Worm (Caenorhabditis elegans) whole organism, L4 larva: ENCODE data around the gene Y7A5A.6.

Source experiments
- F44E2.7 ChIP-seq: fragments of 200-800 bp; sonication (Bioruptor generic); IDR thresholded peaks from 2 replicates; pipeline ENCODE4 v2.1.2; 2022; ENCODE audit warnings: missing genetic modification characterization, missing compliant biosample characterization
- F49E8.2 ChIP-seq: sonication (generic microtip); optimal IDR thresholded peaks from 2 replicates; lab custom pipeline; 2016; ENCODE audit warnings: missing compliant biosample characterization, mild to moderate bottlenecking, missing genetic modification characterization, borderline replicate concordance
- ama-1 ChIP-seq: fragments of 150-350 bp; optimal IDR thresholded peaks from 2 replicates; lab custom pipeline; 2014; ENCODE audit warnings: inconsistent platforms, mixed read lengths
- ceh-28 ChIP-seq: fragments of 150-350 bp; optimal IDR thresholded peaks from 2 replicates; lab custom pipeline; 2014; ENCODE audit warnings: missing biosample characterization, missing genetic modification reagents, missing genetic modification characterization
- ceh-44 ChIP-seq: fragments of 200-800 bp; sonication (Bioruptor generic); IDR thresholded peaks from 2 replicates; pipeline ENCODE4 v1.3.6; 2022; ENCODE audit warnings: missing genetic modification reagents, missing genetic modification characterization, missing compliant biosample characterization
- daf-12 ChIP-seq: fragments of 150-350 bp; optimal IDR thresholded peaks from 2 replicates; lab custom pipeline; 2014; ENCODE audit warnings: missing biosample characterization, missing genetic modification reagents, missing genetic modification characterization
- egl-27 ChIP-seq: sonication (generic microtip); optimal IDR thresholded peaks from 3 replicates; lab custom pipeline; 2017; ENCODE audit warnings: missing biosample characterization, missing genetic modification reagents, missing genetic modification characterization
- lim-7 ChIP-seq: fragments of 200-800 bp; sonication (Bioruptor generic); IDR thresholded peaks from 2 replicates; pipeline ENCODE4 v1.3.6; 2022; ENCODE audit warnings: missing genetic modification characterization, missing compliant biosample characterization
- lin-39 ChIP-seq: fragments of 150-350 bp; optimal IDR thresholded peaks from 2 replicates; lab custom pipeline; 2014; ENCODE audit warnings: missing biosample characterization, missing genetic modification reagents, missing genetic modification characterization
- nhr-25 ChIP-seq: sonication (generic microtip); optimal IDR thresholded peaks from 2 replicates; lab custom pipeline; 2017; ENCODE audit warnings: missing genetic modification characterization, mild to moderate bottlenecking, missing compliant biosample characterization, antibody characterized with exemption, moderate library complexity, borderline replicate concordance; ENCODE audit not compliant: insufficient read depth
- sdz-12 ChIP-seq: fragments of 200-800 bp; sonication (Bioruptor generic); optimal IDR thresholded peaks from 2 replicates; lab custom pipeline; 2018; ENCODE audit warnings: mild to moderate bottlenecking, missing genetic modification characterization, missing compliant biosample characterization
- skn-1 ChIP-seq: fragments of 150-350 bp; optimal IDR thresholded peaks from 2 replicates; lab custom pipeline; 2014; ENCODE audit warnings: missing biosample characterization, missing genetic modification characterization

- TF ChIP-seq F44E2.7 = no peak
- no peak for TF ChIP-seq ceh-28 (tag; lab: Kevin White, UChicago)
- no peak for TF ChIP-seq lim-7 (GFP tag; lab: Robert Waterston, UW)
- no peak for TF ChIP-seq ama-1 (lab: Kevin White, UChicago)
- no peak for TF ChIP-seq lin-39
- no peak for TF ChIP-seq nhr-25 (tag; lab: Kevin White, UChicago)
- no peak for TF ChIP-seq sdz-12 (GFP tag; lab: Kevin White, UChicago)
- no peak for TF ChIP-seq daf-12 (tag; lab: Kevin White, UChicago)
- no peak for TF ChIP-seq skn-1
- TF ChIP-seq egl-27 (tag; lab: Kevin White, UChicago) = no peak
- no peak for TF ChIP-seq F49E8.2 (tag; lab: Kevin White, UChicago)
- TF ChIP-seq ceh-44 (GFP tag; lab: Robert Waterston, UW) = no peak
These were observed 12.8 kb downstream of the Y7A5A.6 start, which contains the start of gene Y7A5A.5 for ce11 chrX:15786726-15787125.
